Fruit fly (Drosophila melanogaster): ENCODE data around the gene CG6763.
A peak's percentile ranks its signal among the peaks of the same experiment; 100 is the strongest.

CG6763 gene

dm6 chr3R:23280806-23281257 is 3.0 kb upstream of the CG6763 start, which contains the start of the genes orb and Cdc16 (continued):
- TF ChIP-seq Aef1 (GFP tag; IDR thresholded peaks at IDR 0.05) (peak; percentile 91), CG7839 (tag; optimal IDR thresholded peaks at IDR 0.05) (peak; percentile 93), NC2α (GFP tag; optimal IDR thresholded peaks at IDR 0.05) (peak; percentile 49), CG2199 (GFP tag; IDR thresholded peaks at IDR 0.05) (0 out of 3 replicates have a peak, but pooled peaks have one; percentile 37), CG18011 (GFP tag; optimal IDR thresholded peaks at IDR 0.05) (peak; percentile 71), HLH54F (GFP tag; optimal IDR thresholded peaks at IDR 0.05) (peak; percentile 66), Vsx1 (GFP tag; optimal IDR thresholded peaks at IDR 0.05) (peak; percentile 71), CG3726 (GFP tag; IDR thresholded peaks at IDR 0.05) (peak; percentile 78), pan (optimal IDR thresholded peaks at IDR 0.05) (no peak), pan (GFP tag; optimal IDR thresholded peaks at IDR 0.05 in 1 of 2, IDR thresholded peaks at IDR 0.05 in 1 of 2) (peak in 1 of 2 experiments; percentile 96), CG10462 (GFP tag; optimal IDR thresholded peaks at IDR 0.05) (peak; percentile 73), vvl (GFP tag; IDR thresholded peaks at IDR 0.05) (peak; percentile 97), tap (tag; optimal IDR thresholded peaks at IDR 0.05) (peak; percentile 89), Rx (GFP tag; IDR thresholded peaks at IDR 0.05) (peak; percentile 77), peb (GFP tag; IDR thresholded peaks at IDR 0.05) (peak; percentile 67; the same call in 1 of the 2 replicates), CG11695 (GFP tag; IDR thresholded peaks at IDR 0.05) (peak; percentile 91), CG31388 (GFP tag; optimal IDR thresholded peaks at IDR 0.05) (peak; percentile 82), CoRest (tag; optimal IDR thresholded peaks at IDR 0.05) (peak; percentile 93), ken (GFP tag; IDR thresholded peaks at IDR 0.05) (peak; percentile 93), CG31365 (tag; optimal IDR thresholded peaks at IDR 0.05) (peak; percentile 46), NFAT (GFP tag; IDR thresholded peaks at IDR 0.05) (peak; percentile 94), Jarid2 (GFP tag; optimal IDR thresholded peaks at IDR 0.05) (peak; percentile 51), ssp (GFP tag; IDR thresholded peaks at IDR 0.05) (peak; percentile 79), insv (GFP tag; optimal IDR thresholded peaks at IDR 0.05) (peak in 1 of 2 experiments; percentile 69), pho (GFP tag; optimal IDR thresholded peaks at IDR 0.05) (peak; percentile 58), CG12769 (tag; optimal IDR thresholded peaks at IDR 0.05) (peak; percentile 86), dmrt11E (tag; optimal IDR thresholded peaks at IDR 0.05) (peak; percentile 89), CG4730 (GFP tag; IDR thresholded peaks at IDR 0.05) (peak; percentile 89), abd-A (tag; optimal IDR thresholded peaks at IDR 0.05) (no peak), scrt (GFP tag; optimal IDR thresholded peaks at IDR 0.05) (peak; percentile 87), Atf6 (GFP tag; IDR thresholded peaks at IDR 0.05) (peak; percentile 91), Six4 (GFP tag; optimal IDR thresholded peaks at IDR 0.05) (peak; percentile 92), CG13296 (GFP tag; optimal IDR thresholded peaks at IDR 0.05) (peak; percentile 88), CG7357 (GFP tag; IDR thresholded peaks at IDR 0.05) (peak; percentile 73), fu2 (GFP tag; optimal IDR thresholded peaks at IDR 0.05) (peak; percentile 52), CG16863 (GFP tag; optimal IDR thresholded peaks at IDR 0.05) (peak; percentile 53), seq (GFP tag; IDR thresholded peaks at IDR 0.05) (peak; percentile 88), ERR (GFP tag; optimal IDR thresholded peaks at IDR 0.05) (no peak), Ada2b (GFP tag; IDR thresholded peaks at IDR 0.05) (peak; percentile 91), h (optimal IDR thresholded peaks at IDR 0.05) (no peak), Scr (GFP tag; IDR thresholded peaks at IDR 0.05; ENCODE audit: partially characterized antibody) (no peak), br (optimal IDR thresholded peaks at IDR 0.05) (no peak), CG2889 (GFP tag; IDR thresholded peaks at IDR 0.05) (peak; percentile 88), bab2 (GFP tag; optimal IDR thresholded peaks at IDR 0.05) (peak; percentile 79), Dek (tag; optimal IDR thresholded peaks at IDR 0.05) (peak; percentile 93), CG2202 (tag; optimal IDR thresholded peaks at IDR 0.05) (peak; percentile 88), E2f1 (GFP tag; IDR thresholded peaks at IDR 0.05) (peak; percentile 94), CG8765 (GFP tag; IDR thresholded peaks at IDR 0.05) (peak; percentile 78; the same call in 1 of the 2 replicates), CG12299 (tag; optimal IDR thresholded peaks at IDR 0.05) (peak; percentile 92), zen2 (GFP tag; IDR thresholded peaks at IDR 0.05; ENCODE audit: partially characterized antibody) (no peak), cwo (GFP tag; optimal IDR thresholded peaks at IDR 0.05) (peak; percentile 87), Blimp-1 (GFP tag; optimal IDR thresholded peaks at IDR 0.05) (peak; percentile 93)

Data from whole organism, embryonic.